Worm (Caenorhabditis elegans) whole organism, late embryonic: ENCODE measurements around the gene lgc-38.

Experiments used
- F13H6.1 ChIP-seq: sonication (generic microtip); optimal IDR thresholded peaks from 2 replicates; lab custom pipeline; 2016; ENCODE audit warnings: missing genetic modification characterization, missing compliant biosample characterization
- K02D7.2 ChIP-seq: sonication (generic microtip); optimal IDR thresholded peaks from 2 replicates; lab custom pipeline; 2017; ENCODE audit warnings: mild to moderate bottlenecking, missing genetic modification characterization, missing compliant biosample characterization
- T23F11.4 ChIP-seq: fragments of 200-800 bp; sonication (Bioruptor generic); optimal IDR thresholded peaks from 2 replicates; lab custom pipeline; 2018; ENCODE audit warnings: mild to moderate bottlenecking, missing genetic modification characterization, missing compliant biosample characterization
- Y22D7AL.16 ChIP-seq: sonication (generic microtip); optimal IDR thresholded peaks from 2 replicates; lab custom pipeline; 2016; ENCODE audit warnings: missing genetic modification characterization, missing compliant biosample characterization
- ceh-18 ChIP-seq: sonication (generic microtip); optimal IDR thresholded peaks from 2 replicates; lab custom pipeline; 2016; ENCODE audit warnings: missing genetic modification characterization, missing compliant biosample characterization
- ceh-19 ChIP-seq: fragments of 200-800 bp; sonication (Bioruptor generic); optimal IDR thresholded peaks from 2 replicates; lab custom pipeline; 2018; ENCODE audit warnings: mild to moderate bottlenecking, missing genetic modification characterization, missing compliant biosample characterization
- ceh-30 ChIP-seq: fragments of 150-350 bp; optimal IDR thresholded peaks from 2 replicates; lab custom pipeline; 2014; ENCODE audit warnings: missing biosample characterization, missing genetic modification characterization
- ceh-34 ChIP-seq: sonication (generic microtip); optimal IDR thresholded peaks from 2 replicates; lab custom pipeline; 2016; ENCODE audit warnings: mild to moderate bottlenecking, missing genetic modification characterization, missing compliant biosample characterization
- ceh-48 ChIP-seq: sonication (generic microtip); optimal IDR thresholded peaks from 2 replicates; lab custom pipeline; 2016; ENCODE audit warnings: missing genetic modification characterization, inconsistent platforms, missing compliant biosample characterization
- ceh-9 ChIP-seq: sonication (generic microtip); optimal IDR thresholded peaks from 2 replicates; lab custom pipeline; 2016; ENCODE audit warnings: mild to moderate bottlenecking, missing genetic modification characterization, inconsistent platforms, missing compliant biosample characterization
- dve-1 ChIP-seq: sonication (generic microtip); optimal IDR thresholded peaks from 2 replicates; lab custom pipeline; 2017; ENCODE audit warnings: antibody characterized with exemption, mild to moderate bottlenecking, missing genetic modification characterization, missing compliant biosample characterization
- elt-2 ChIP-seq: sonication (generic microtip); optimal IDR thresholded peaks from 2 replicates; lab custom pipeline; 2016; ENCODE audit warnings: missing genetic modification reagents, missing genetic modification characterization, missing compliant biosample characterization
- ets-4 ChIP-seq: sonication (generic microtip); optimal IDR thresholded peaks from 2 replicates; lab custom pipeline; 2016; ENCODE audit warnings: missing genetic modification characterization, missing compliant biosample characterization
- eyg-1 ChIP-seq: sonication (generic microtip); optimal IDR thresholded peaks from 2 replicates; lab custom pipeline; 2016; ENCODE audit warnings: missing genotype, missing genetic modification characterization, missing compliant biosample characterization
- fax-1 ChIP-seq: sonication (generic microtip); optimal IDR thresholded peaks from 2 replicates; lab custom pipeline; 2016; ENCODE audit warnings: missing genotype, missing genetic modification characterization, missing compliant biosample characterization
- gmeb-2 ChIP-seq: sonication (generic microtip); optimal IDR thresholded peaks from 2 replicates; lab custom pipeline; 2016; ENCODE audit warnings: missing genetic modification characterization, inconsistent platforms, missing compliant biosample characterization
- hlh-15 ChIP-seq: sonication (generic microtip); optimal IDR thresholded peaks from 2 replicates; lab custom pipeline; 2016; ENCODE audit warnings: missing genetic modification characterization, missing compliant biosample characterization
- hlh-8 ChIP-seq: sonication (generic microtip); optimal IDR thresholded peaks from 2 replicates; lab custom pipeline; 2016; ENCODE audit warnings: missing genotype, missing genetic modification characterization, missing compliant biosample characterization
- lim-6 ChIP-seq: sonication (generic microtip); optimal IDR thresholded peaks from 2 replicates; lab custom pipeline; 2016; ENCODE audit warnings: missing genetic modification characterization, missing compliant biosample characterization
- madf-2 ChIP-seq: sonication (generic microtip); optimal IDR thresholded peaks from 2 replicates; lab custom pipeline; 2017; ENCODE audit warnings: missing genetic modification characterization, missing compliant biosample characterization
- nfya-1 ChIP-seq: sonication (generic microtip); optimal IDR thresholded peaks from 2 replicates; lab custom pipeline; 2017; ENCODE audit warnings: missing genetic modification characterization, mild to moderate bottlenecking, missing compliant biosample characterization, antibody characterized with exemption, moderate library complexity
- nhr-232 ChIP-seq: sonication (generic microtip); optimal IDR thresholded peaks from 2 replicates; lab custom pipeline; 2016; ENCODE audit warnings: missing genetic modification characterization, missing compliant biosample characterization
- npax-4 ChIP-seq: sonication (generic microtip); optimal IDR thresholded peaks from 2 replicates; lab custom pipeline; 2016; ENCODE audit warnings: missing genetic modification characterization, missing compliant biosample characterization
- pag-3 ChIP-seq: sonication (generic microtip); optimal IDR thresholded peaks from 2 replicates; lab custom pipeline; 2016; ENCODE audit warnings: missing compliant biosample characterization, missing genetic modification characterization, borderline replicate concordance
- pat-9 ChIP-seq: fragments of 200-800 bp; sonication (Bioruptor generic); optimal IDR thresholded peaks from 2 replicates; lab custom pipeline; 2018; ENCODE audit warnings: mild to moderate bottlenecking, missing genetic modification characterization, moderate library complexity, missing compliant biosample characterization
- pha-2 ChIP-seq: sonication (generic microtip); optimal IDR thresholded peaks from 2 replicates; lab custom pipeline; 2017; ENCODE audit warnings: mild to moderate bottlenecking, missing genetic modification characterization, missing compliant biosample characterization
- pha-4 ChIP-seq: fragments of 150-350 bp; optimal IDR thresholded peaks from 2 replicates; lab custom pipeline; 2018; ENCODE audit warnings: missing biosample characterization, missing genetic modification reagents, missing genetic modification characterization
- sox-4 ChIP-seq: sonication (generic microtip); optimal IDR thresholded peaks from 2 replicates; lab custom pipeline; 2017; ENCODE audit warnings: mild to moderate bottlenecking, missing genetic modification characterization, inconsistent platforms, missing compliant biosample characterization
- syd-9 ChIP-seq: sonication (generic microtip); optimal IDR thresholded peaks from 2 replicates; lab custom pipeline; 2016; ENCODE audit warnings: mild to moderate bottlenecking, missing genetic modification characterization, moderate library complexity, missing compliant biosample characterization
- tbx-2 ChIP-seq: sonication (generic microtip); optimal IDR thresholded peaks from 2 replicates; lab custom pipeline; 2016; ENCODE audit warnings: missing genetic modification characterization, missing compliant biosample characterization
- ttx-3 ChIP-seq: sonication (generic microtip); optimal IDR thresholded peaks from 2 replicates; lab custom pipeline; 2016; ENCODE audit warnings: missing genetic modification reagents, missing genetic modification characterization, missing compliant biosample characterization
- unc-3 ChIP-seq, 2 experiments: fragments of 200-800 bp in 1 of 2; sonication (Bioruptor generic) in 1 of 2; sonication (generic microtip) in 1 of 2; conservative IDR thresholded peaks in 1 of 2; optimal IDR thresholded peaks in 1 of 2; 2 replicates each; pipeline versions ENCODE4 v1.3.6 to Lab custom; 2016 to 2022; ENCODE audit warnings: missing compliant biosample characterization in 2 of 2, missing genetic modification characterization in 2 of 2, missing genetic modification reagents in 1 of 2
- unc-86 ChIP-seq: sonication (generic microtip); optimal IDR thresholded peaks from 2 replicates; lab custom pipeline; 2016; ENCODE audit warnings: missing genetic modification characterization, missing compliant biosample characterization

lgc-38 gene

ce11 chrIII:7030044-7030804 is 21.3 kb downstream of the lgc-38 start (continued):
- no peak for TF ChIP-seq T23F11.4 (GFP tag; lab: Kevin White, UChicago)
- no peak for TF ChIP-seq eyg-1 (tag; lab: Kevin White, UChicago)
- TF ChIP-seq ttx-3 (tag; lab: Kevin White, UChicago), result peak; percentile 55
- TF ChIP-seq F13H6.1 (tag; lab: Kevin White, UChicago), result peak; percentile 10
- peak; percentile 12 for TF ChIP-seq ceh-18 (tag; lab: Kevin White, UChicago)
- TF ChIP-seq pha-2 (tag; lab: Kevin White, UChicago), result peak; percentile 39
- TF ChIP-seq unc-3 (GFP tag; conservative IDR thresholded peaks at IDR 0.05; lab: Robert Waterston, UW), result no peak
- peak; percentile 9 for TF ChIP-seq unc-3 (tag; optimal IDR thresholded peaks at IDR 0.05; lab: Kevin White, UChicago)
- no peak for TF ChIP-seq ets-4 (tag; lab: Kevin White, UChicago)
- TF ChIP-seq ceh-9 (tag; lab: Kevin White, UChicago), result no peak
- TF ChIP-seq ceh-19, result no peak
- TF ChIP-seq elt-2 (tag; lab: Kevin White, UChicago), result peak; percentile 8
- TF ChIP-seq unc-86, result peak; percentile 4
- peak; percentile 13 for TF ChIP-seq npax-4 (tag; lab: Kevin White, UChicago)
- TF ChIP-seq syd-9, result peak; percentile 25
- peak; percentile 6 for TF ChIP-seq tbx-2 (tag; lab: Kevin White, UChicago)
- TF ChIP-seq hlh-8 (tag; lab: Kevin White, UChicago), result no peak
- peak; percentile 34 for TF ChIP-seq sox-4
- peak; percentile 45 for TF ChIP-seq dve-1 (tag; lab: Kevin White, UChicago)
- TF ChIP-seq hlh-15 (tag; lab: Kevin White, UChicago), result peak; percentile 3

- no peak for TF ChIP-seq K02D7.2 (tag; lab: Kevin White, UChicago)
- no peak for TF ChIP-seq Y22D7AL.16 (tag; lab: Kevin White, UChicago)
- no peak for TF ChIP-seq nhr-232 (tag; lab: Kevin White, UChicago)
- TF ChIP-seq dve-1 (tag; lab: Kevin White, UChicago), result no peak
- no peak for TF ChIP-seq madf-2 (tag; lab: Kevin White, UChicago)
- TF ChIP-seq sox-4, result no peak
- no peak for TF ChIP-seq ceh-9 (tag; lab: Kevin White, UChicago)
- TF ChIP-seq pha-4 (tag; lab: Kevin White, UChicago), result no peak
- TF ChIP-seq ceh-48 (tag; lab: Kevin White, UChicago), result no peak
- TF ChIP-seq fax-1 (tag; lab: Kevin White, UChicago), result no peak
- TF ChIP-seq ceh-34 (tag; lab: Kevin White, UChicago), result no peak
- TF ChIP-seq pag-3 (tag; lab: Kevin White, UChicago), result no peak
- TF ChIP-seq eyg-1 (tag; lab: Kevin White, UChicago), result no peak
- no peak for TF ChIP-seq pat-9 (tag; lab: Kevin White, UChicago)
- no peak for TF ChIP-seq hlh-15 (tag; lab: Kevin White, UChicago)
- TF ChIP-seq unc-3 (GFP tag; conservative IDR thresholded peaks at IDR 0.05; lab: Robert Waterston, UW), result no peak
- TF ChIP-seq unc-3 (tag; optimal IDR thresholded peaks at IDR 0.05; lab: Kevin White, UChicago), result no peak
- TF ChIP-seq F13H6.1 (tag; lab: Kevin White, UChicago), result no peak
These were observed 23.1 kb downstream of the lgc-38 start for ce11 chrIII:7032070-7032469.

- TF ChIP-seq fax-1 (tag; lab: Kevin White, UChicago) (no peak), tbx-2 (tag; lab: Kevin White, UChicago) (no peak), gmeb-2 (tag; lab: Kevin White, UChicago) (no peak), pha-4 (tag; lab: Kevin White, UChicago) (no peak), nhr-232 (tag; lab: Kevin White, UChicago) (no peak), lim-6 (tag; lab: Kevin White, UChicago) (no peak), ceh-18 (tag; lab: Kevin White, UChicago) (no peak), ceh-30 (no peak), unc-3 (GFP tag; conservative IDR thresholded peaks at IDR 0.05; lab: Robert Waterston, UW) (no peak), unc-3 (tag; optimal IDR thresholded peaks at IDR 0.05; lab: Kevin White, UChicago) (no peak), nfya-1 (tag; lab: Kevin White, UChicago) (no peak), madf-2 (tag; lab: Kevin White, UChicago) (no peak), Y22D7AL.16 (tag; lab: Kevin White, UChicago) (no peak)
These were observed 25.6 kb downstream of the lgc-38 start for ce11 chrIII:7034252-7035223.
